Worm (Caenorhabditis elegans) whole organism, L3 larva: Measurements from ENCODE around the gene C02D5.4.

Experiments
- R02D3.7 ChIP-seq: fragments of 150-350 bp; optimal IDR thresholded peaks from 2 replicates; lab custom pipeline; 2014; ENCODE audit warnings: missing biosample characterization, missing genetic modification characterization
- aly-2 ChIP-seq: fragments of 150-350 bp; optimal IDR thresholded peaks from 2 replicates; lab custom pipeline; 2014; ENCODE audit warnings: missing biosample characterization, missing genetic modification characterization
- ama-1 ChIP-seq: fragments of 150-350 bp; optimal IDR thresholded peaks from 2 replicates; lab custom pipeline; 2018
- ceh-28 ChIP-seq: fragments of 150-350 bp; optimal IDR thresholded peaks from 2 replicates; lab custom pipeline; 2014; ENCODE audit warnings: missing biosample characterization, missing genetic modification reagents, missing genetic modification characterization
- ceh-82 ChIP-seq: fragments of 150-350 bp; optimal IDR thresholded peaks from 2 replicates; lab custom pipeline; 2014; ENCODE audit warnings: missing biosample characterization, missing genetic modification characterization
- eor-1 ChIP-seq, 2 experiments: fragments of 150-350 bp; optimal IDR thresholded peaks; 2 replicates each; lab custom pipeline; 2014 to 2018; ENCODE audit warnings: missing biosample characterization in 2 of 2, missing genetic modification characterization in 2 of 2
- fkh-10 ChIP-seq: sonication (generic microtip); optimal IDR thresholded peaks from 2 replicates; lab custom pipeline; 2017; ENCODE audit warnings: missing biosample characterization, missing genetic modification reagents, missing genetic modification characterization
- fos-1 ChIP-seq: fragments of 150-350 bp; optimal IDR thresholded peaks from 2 replicates; lab custom pipeline; 2014; ENCODE audit warnings: missing biosample characterization, missing genetic modification characterization
- lsy-12 ChIP-seq: sonication (generic microtip); optimal IDR thresholded peaks from 2 replicates; lab custom pipeline; 2016; ENCODE audit warnings: mild to moderate bottlenecking, missing genetic modification characterization, missing compliant biosample characterization
- nhr-12 ChIP-seq: fragments of 150-350 bp; optimal IDR thresholded peaks from 2 replicates; lab custom pipeline; 2014; ENCODE audit warnings: missing biosample characterization, missing genetic modification characterization
- nhr-76 ChIP-seq: fragments of 150-350 bp; sonication (generic microtip); optimal IDR thresholded peaks from 5 replicates; lab custom pipeline; 2014; ENCODE audit warnings: missing biosample characterization, missing genetic modification characterization
- pha-4 ChIP-seq: fragments of 150-350 bp; optimal IDR thresholded peaks from 2 replicates; lab custom pipeline; 2014; ENCODE audit warnings: missing biosample characterization, missing genetic modification reagents, missing genetic modification characterization
- unc-62 ChIP-seq: fragments of 150-350 bp; sonication (generic microtip); optimal IDR thresholded peaks from 4 replicates; lab custom pipeline; 2014; ENCODE audit warnings: missing biosample characterization, missing genetic modification reagents, missing genetic modification characterization
- ztf-11 ChIP-seq: fragments of 150-350 bp; optimal IDR thresholded peaks from 2 replicates; lab custom pipeline; 2014; ENCODE audit warnings: missing biosample characterization, missing genetic modification characterization

DNA sequence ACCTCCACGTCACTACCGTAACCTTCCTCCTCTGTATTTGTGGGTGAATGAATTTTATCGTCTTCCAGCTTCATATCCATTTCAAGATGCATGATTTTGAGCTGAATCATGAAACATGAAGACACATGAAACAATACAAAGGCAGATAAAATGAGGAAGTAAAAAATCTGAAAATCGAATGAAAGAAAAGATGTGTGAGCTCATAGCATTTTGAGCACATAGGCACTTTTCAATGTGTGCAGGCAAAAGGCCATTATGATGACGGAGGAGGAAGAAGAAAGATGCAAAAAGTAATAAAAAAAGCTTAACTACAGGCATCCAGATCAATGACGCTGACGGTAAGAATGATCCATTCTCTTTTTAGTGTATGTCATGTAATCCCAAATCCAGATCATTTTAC, 45.8 kb downstream of the C02D5.4 start, which contains the start of gene ztf-30:
- TF ChIP-seq nhr-12 (tag; lab: Kevin White, UChicago) (no peak), lsy-12 (no peak), eor-1 (tag; optimal IDR thresholded peaks at IDR 0.05; lab: Kevin White, UChicago) (no peak), pha-4 (tag; lab: Kevin White, UChicago) (no peak), ztf-11 (tag; lab: Kevin White, UChicago) (no peak), nhr-76 (no peak), aly-2 (tag; lab: Kevin White, UChicago) (no peak), R02D3.7 (tag; lab: Kevin White, UChicago) (no peak), unc-62 (GFP tag; lab: Kevin White, UChicago) (no peak), ama-1 (lab: Kevin White, UChicago) (no peak), ceh-82 (tag; lab: Kevin White, UChicago) (no peak), fkh-10 (GFP tag; lab: Kevin White, UChicago) (no peak), fos-1 (tag; lab: Kevin White, UChicago) (no peak), ceh-28 (tag; lab: Kevin White, UChicago) (no peak)
